Worm (Caenorhabditis elegans): ENCODE data around the gene rfip-1.

The rfip-1 gene

ce11 chrII:5931904-5932764, 47.8 kb downstream of the rfip-1 start (continued):
- TF ChIP-seq grh-1 (GFP tag; IDR thresholded peaks at IDR 0.05) (no peak), unc-130 (tag; optimal IDR thresholded peaks at IDR 0.05) (peak; percentile 54), unc-98 (GFP tag; IDR thresholded peaks at IDR 0.05) (no peak), lin-39 (tag; optimal IDR thresholded peaks at IDR 0.05) (peak; percentile 77), blmp-1 (tag; optimal IDR thresholded peaks at IDR 0.05) (peak; percentile 85), efl-3 (GFP tag; optimal IDR thresholded peaks at IDR 0.05) (no peak), nhr-19 (GFP tag; conservative IDR thresholded peaks at IDR 0.05) (peak; percentile 65), rnt-1 (tag; optimal IDR thresholded peaks at IDR 0.05) (peak; percentile 76), ama-1 (optimal IDR thresholded peaks at IDR 0.05) (no peak), nhr-84 (tag; optimal IDR thresholded peaks at IDR 0.05) (no peak), nhr-85 (tag) (peak; percentile 74), sptf-1 (tag; optimal IDR thresholded peaks at IDR 0.05) (no peak), fkh-4 (tag; optimal IDR thresholded peaks at IDR 0.05; ENCODE audit: borderline replicate concordance) (no peak), pqm-1 (tag; optimal IDR thresholded peaks at IDR 0.05) (no peak)

- TF ChIP-seq snu-23 (GFP tag; optimal IDR thresholded peaks at IDR 0.05), result no peak
- TF ChIP-seq unc-30 (tag; optimal IDR thresholded peaks at IDR 0.05), result no peak
- no peak for TF ChIP-seq pag-3 (tag; optimal IDR thresholded peaks at IDR 0.05; ENCODE audit: borderline replicate concordance, insufficient read depth)
- no peak for TF ChIP-seq dpl-1 (GFP tag; optimal IDR thresholded peaks at IDR 0.05)
- TF ChIP-seq efl-3 (GFP tag; optimal IDR thresholded peaks at IDR 0.05), result no peak
- no peak for TF ChIP-seq xbp-1 (tag; optimal IDR thresholded peaks at IDR 0.05)
- TF ChIP-seq C04F5.9 (tag; optimal IDR thresholded peaks at IDR 0.05), result no peak
- no peak for TF ChIP-seq ceh-8 (GFP tag; optimal IDR thresholded peaks at IDR 0.05)
- TF ChIP-seq nhr-237 (tag; optimal IDR thresholded peaks at IDR 0.05), result no peak
- no peak for TF ChIP-seq efl-1 (optimal IDR thresholded peaks at IDR 0.05)
- peak in 1 of 2 experiments; percentile 10 for TF ChIP-seq efl-1 (GFP tag; optimal IDR thresholded peaks at IDR 0.05 in 1 of 2)
- TF ChIP-seq lir-3 (tag; optimal IDR thresholded peaks at IDR 0.05; ENCODE audit: poor library complexity), result no peak
- TF ChIP-seq nhr-85 (tag), result peak; percentile 70
Measured at ce11 chrII:5933133-5933532, 48.8 kb downstream of the rfip-1 start.

- TF ChIP-seq dpl-1 (GFP tag; optimal IDR thresholded peaks at IDR 0.05) (no peak), tbx-2 (tag; optimal IDR thresholded peaks at IDR 0.05) (peak; percentile 16), grh-1 (GFP tag; IDR thresholded peaks at IDR 0.05) (0 out of 2 replicates have a peak, but pooled peaks have one; percentile 17), lin-15B (tag; optimal IDR thresholded peaks at IDR 0.05) (no peak), rnt-1 (tag; optimal IDR thresholded peaks at IDR 0.05) (peak; percentile 56), nhr-20 (tag; optimal IDR thresholded peaks at IDR 0.05) (peak; percentile 31), nhr-11 (tag; optimal IDR thresholded peaks at IDR 0.05) (peak; percentile 7), nhr-85 (tag) (peak; percentile 76), unc-130 (tag; optimal IDR thresholded peaks at IDR 0.05) (peak; percentile 55), skn-1 (tag; optimal IDR thresholded peaks at IDR 0.05) (no peak), ztf-4 (tag; optimal IDR thresholded peaks at IDR 0.05) (no peak), lin-35 (GFP tag; optimal IDR thresholded peaks at IDR 0.05) (peak in 1 of 2 experiments; percentile 2), elt-3 (tag; optimal IDR thresholded peaks at IDR 0.05) (peak in 2 of 6 experiments; percentile 42 to 82), tlp-1 (tag; optimal IDR thresholded peaks at IDR 0.05) (no peak), unc-98 (GFP tag; IDR thresholded peaks at IDR 0.05) (no peak), lin-14 (GFP tag; optimal IDR thresholded peaks at IDR 0.05) (peak; percentile 65), nhr-71 (tag; optimal IDR thresholded peaks at IDR 0.05) (peak; percentile 41), mdl-1 (tag; optimal IDR thresholded peaks at IDR 0.05) (peak in 1 of 2 experiments; percentile 14), fkh-4 (tag; optimal IDR thresholded peaks at IDR 0.05; ENCODE audit: borderline replicate concordance) (no peak), fkh-8 (tag; optimal IDR thresholded peaks at IDR 0.05) (no peak), lsy-2 (tag; optimal IDR thresholded peaks at IDR 0.05) (peak; percentile 21 to 33), snu-23 (GFP tag; optimal IDR thresholded peaks at IDR 0.05) (peak; percentile 42), blmp-1 (tag; optimal IDR thresholded peaks at IDR 0.05) (peak; percentile 62), C16A3.4 (tag; optimal IDR thresholded peaks at IDR 0.05) (peak; percentile 8), nhr-90 (tag; optimal IDR thresholded peaks at IDR 0.05; ENCODE audit: poor library complexity) (peak; percentile 26), nhr-19 (GFP tag; conservative IDR thresholded peaks at IDR 0.05) (peak; percentile 37; the same call in 1 of the 2 replicates), fkh-10 (GFP tag; optimal IDR thresholded peaks at IDR 0.05) (no peak)
Measured at ce11 chrII:5933962-5934422, 49.6 kb downstream of the rfip-1 start.
